Fruit fly (Drosophila melanogaster): Measurements from ENCODE around the gene Dim1.

dm6 chr2L:4364914-4365313 is 38.1 kb upstream of the Dim1 start:
- no peak for TF ChIP-seq pad (GFP tag; optimal IDR thresholded peaks at IDR 0.05)
- no peak for TF ChIP-seq cnc (optimal IDR thresholded peaks at IDR 0.05)

Data from whole organism, adult.